Worm (Caenorhabditis elegans) whole organism, L4 larva: Measurements from ENCODE around the gene acl-12.
A peak's percentile ranks its signal among the peaks of the same experiment; 100 is the strongest.

Experiments
- F10B5.3 ChIP-seq: sonication (generic microtip); optimal IDR thresholded peaks from 2 replicates; lab custom pipeline; 2016; ENCODE audit warnings: mild to moderate bottlenecking, missing genetic modification characterization, missing compliant biosample characterization
- F26F4.8 ChIP-seq: fragments of 200-800 bp; sonication (Bioruptor generic); conservative IDR thresholded peaks from 2 replicates; pipeline ENCODE4 v1.3.6; 2022; ENCODE audit warnings: missing genetic modification characterization, missing compliant biosample characterization
- F44E2.7 ChIP-seq: fragments of 200-800 bp; sonication (Bioruptor generic); IDR thresholded peaks from 2 replicates; pipeline ENCODE4 v2.1.2; 2022; ENCODE audit warnings: missing genetic modification characterization, missing compliant biosample characterization
- F49E8.2 ChIP-seq: sonication (generic microtip); optimal IDR thresholded peaks from 2 replicates; lab custom pipeline; 2016; ENCODE audit warnings: missing compliant biosample characterization, mild to moderate bottlenecking, missing genetic modification characterization, borderline replicate concordance
- aly-2 ChIP-seq: sonication (generic microtip); optimal IDR thresholded peaks from 2 replicates; lab custom pipeline; 2018; ENCODE audit warnings: missing biosample characterization, missing genetic modification characterization
- ama-1 ChIP-seq: fragments of 150-350 bp; optimal IDR thresholded peaks from 2 replicates; lab custom pipeline; 2014; ENCODE audit warnings: inconsistent platforms, mixed read lengths
- arid-1 ChIP-seq: fragments of 200-800 bp; sonication (Bioruptor generic); conservative IDR thresholded peaks from 2 replicates; pipeline ENCODE4 v1.3.6; 2022; ENCODE audit warnings: missing genetic modification reagents, missing genetic modification characterization, missing compliant biosample characterization
- ceh-28 ChIP-seq: fragments of 150-350 bp; optimal IDR thresholded peaks from 2 replicates; lab custom pipeline; 2014; ENCODE audit warnings: missing biosample characterization, missing genetic modification reagents, missing genetic modification characterization
- cey-2 ChIP-seq: sonication (generic microtip); optimal IDR thresholded peaks from 3 replicates; lab custom pipeline; 2017; ENCODE audit warnings: missing genetic modification characterization, mild to moderate bottlenecking, missing compliant biosample characterization, antibody characterized with exemption, borderline replicate concordance; ENCODE audit not compliant: insufficient read depth
- daf-19 ChIP-seq: fragments of 200-800 bp; sonication (Bioruptor generic); conservative IDR thresholded peaks from 2 replicates; pipeline ENCODE4 v1.3.6; 2022; ENCODE audit warnings: missing genetic modification characterization, missing compliant biosample characterization
- daf-8 ChIP-seq: fragments of 200-800 bp; sonication (Bioruptor generic); IDR thresholded peaks from 2 replicates; pipeline ENCODE4 v1.3.6; 2022; ENCODE audit warnings: missing genetic modification characterization, missing compliant biosample characterization
- dmd-6 ChIP-seq: fragments of 200-800 bp; sonication (Bioruptor generic); IDR thresholded peaks from 2 replicates; pipeline ENCODE4 v1.3.6; 2022; ENCODE audit warnings: missing genetic modification reagents, missing genetic modification characterization, missing compliant biosample characterization
- dmd-8 ChIP-seq: fragments of 200-800 bp; sonication (Bioruptor generic); IDR thresholded peaks from 2 replicates; pipeline ENCODE4 v1.3.6; 2022; ENCODE audit warnings: missing genetic modification characterization, missing compliant biosample characterization
- dmd-9 ChIP-seq: fragments of 200-800 bp; sonication (Bioruptor generic); IDR thresholded peaks from 2 replicates; pipeline ENCODE4 v1.3.6; 2022; ENCODE audit warnings: missing genetic modification reagents, missing genetic modification characterization, missing compliant biosample characterization
- dve-1 ChIP-seq: sonication (generic microtip); optimal IDR thresholded peaks from 2 replicates; lab custom pipeline; 2017; ENCODE audit warnings: antibody characterized with exemption, mild to moderate bottlenecking, missing genetic modification characterization, missing compliant biosample characterization; ENCODE audit not compliant: insufficient read depth
- fkh-10 ChIP-seq: fragments of 150-350 bp; optimal IDR thresholded peaks from 2 replicates; lab custom pipeline; 2014; ENCODE audit warnings: missing biosample characterization, missing genetic modification reagents, missing genetic modification characterization
- gei-8 ChIP-seq: fragments of 200-800 bp; sonication (Bioruptor generic); optimal IDR thresholded peaks from 2 replicates; lab custom pipeline; 2018; ENCODE audit warnings: mild to moderate bottlenecking, missing genetic modification characterization, missing compliant biosample characterization
- hif-1 ChIP-seq, 2 experiments: sonication (generic microtip); optimal IDR thresholded peaks; 2 replicates each; lab custom pipeline; 2016 to 2017; ENCODE audit warnings: missing compliant biosample characterization in 2 of 2, missing genetic modification characterization in 2 of 2, missing genetic modification reagents in 2 of 2, missing genotype in 2 of 2, mild to moderate bottlenecking in 1 of 2
- hlh-11 ChIP-seq: fragments of 200-800 bp; sonication (Bioruptor generic); optimal IDR thresholded peaks from 2 replicates; lab custom pipeline; 2018; ENCODE audit warnings: mild to moderate bottlenecking, missing genetic modification characterization, missing compliant biosample characterization
- hlh-30 ChIP-seq: sonication (generic microtip); optimal IDR thresholded peaks from 2 replicates; lab custom pipeline; 2017; ENCODE audit warnings: antibody characterized with exemption, mild to moderate bottlenecking, missing genetic modification characterization, missing compliant biosample characterization; ENCODE audit not compliant: insufficient read depth
- hmg-1.1 ChIP-seq: fragments of 200-800 bp; sonication (Bioruptor generic); IDR thresholded peaks from 2 replicates; pipeline ENCODE4 v1.3.6; 2022; ENCODE audit warnings: missing genetic modification reagents, missing genetic modification characterization, missing compliant biosample characterization
- jun-1 ChIP-seq: fragments of 150-350 bp; optimal IDR thresholded peaks from 2 replicates; lab custom pipeline; 2014; ENCODE audit warnings: missing biosample characterization, missing genetic modification reagents, missing genetic modification characterization
- lim-7 ChIP-seq: fragments of 200-800 bp; sonication (Bioruptor generic); IDR thresholded peaks from 2 replicates; pipeline ENCODE4 v1.3.6; 2022; ENCODE audit warnings: missing genetic modification characterization, missing compliant biosample characterization
- lin-1 ChIP-seq: fragments of 200-800 bp; sonication (Bioruptor generic); IDR thresholded peaks from 2 replicates; pipeline ENCODE4 v1.3.6; 2022; ENCODE audit warnings: missing genetic modification reagents, missing genetic modification characterization, missing compliant biosample characterization
- lin-38 ChIP-seq: fragments of 200-800 bp; sonication (Bioruptor generic); IDR thresholded peaks from 2 replicates; pipeline ENCODE4 v1.3.6; 2022; ENCODE audit warnings: missing genetic modification reagents, missing genetic modification characterization, missing compliant biosample characterization
- madf-9 ChIP-seq: fragments of 200-800 bp; sonication (Bioruptor generic); conservative IDR thresholded peaks from 2 replicates; pipeline ENCODE4 v1.3.6; 2022; ENCODE audit warnings: missing genetic modification reagents, missing genetic modification characterization, missing compliant biosample characterization
- mdt-29 ChIP-seq: fragments of 200-800 bp; sonication (Bioruptor generic); IDR thresholded peaks from 2 replicates; pipeline ENCODE4 v1.3.6; 2022; ENCODE audit warnings: missing genetic modification reagents, missing genetic modification characterization, missing compliant biosample characterization
- mep-1 ChIP-seq: fragments of 150-350 bp; sonication (generic microtip); optimal IDR thresholded peaks from 3 replicates; lab custom pipeline; 2014; ENCODE audit warnings: missing biosample characterization, missing genetic modification characterization
- mes-2 ChIP-seq: sonication (generic microtip); optimal IDR thresholded peaks from 2 replicates; lab custom pipeline; 2016; ENCODE audit warnings: missing genotype, mild to moderate bottlenecking, missing genetic modification characterization, missing compliant biosample characterization; ENCODE audit not compliant: poor library complexity, severe bottlenecking
- mxl-3 ChIP-seq: fragments of 200-800 bp; sonication (Bioruptor generic); optimal IDR thresholded peaks from 2 replicates; lab custom pipeline; 2018; ENCODE audit warnings: mild to moderate bottlenecking, missing genetic modification characterization, missing compliant biosample characterization
- nhr-11 ChIP-seq: fragments of 150-350 bp; optimal IDR thresholded peaks from 2 replicates; lab custom pipeline; 2014; ENCODE audit warnings: missing biosample characterization, missing genetic modification characterization
- nhr-111 ChIP-seq: fragments of 200-800 bp; sonication (Bioruptor generic); optimal IDR thresholded peaks from 2 replicates; lab custom pipeline; 2018; ENCODE audit warnings: mild to moderate bottlenecking, missing genetic modification characterization, missing compliant biosample characterization
- nhr-237 ChIP-seq: sonication (generic microtip); optimal IDR thresholded peaks from 2 replicates; lab custom pipeline; 2017; ENCODE audit warnings: missing biosample characterization, missing genetic modification characterization
- nhr-25 ChIP-seq: sonication (generic microtip); optimal IDR thresholded peaks from 2 replicates; lab custom pipeline; 2017; ENCODE audit warnings: missing genetic modification characterization, mild to moderate bottlenecking, missing compliant biosample characterization, antibody characterized with exemption, moderate library complexity, borderline replicate concordance; ENCODE audit not compliant: insufficient read depth
- nhr-28 ChIP-seq: fragments of 150-350 bp; optimal IDR thresholded peaks from 2 replicates; lab custom pipeline; 2014; ENCODE audit warnings: missing biosample characterization, missing genetic modification characterization
- pha-4 ChIP-seq, 2 experiments: fragments of 150-350 bp in 1 of 2; fragments of 200-800 bp in 1 of 2; sonication (Bioruptor generic) in 1 of 2; IDR thresholded peaks in 1 of 2; optimal IDR thresholded peaks in 1 of 2; 2 replicates each; pipeline versions ENCODE4 v1.3.6 to Lab custom; 2014 to 2022; ENCODE audit warnings: missing genetic modification characterization in 2 of 2, missing genetic modification reagents in 2 of 2, missing biosample characterization in 1 of 2, missing compliant biosample characterization in 1 of 2
- rbr-2 ChIP-seq: sonication (generic microtip); optimal IDR thresholded peaks from 2 replicates; lab custom pipeline; 2016; ENCODE audit warnings: missing genotype, missing genetic modification characterization, missing compliant biosample characterization
- set-16 ChIP-seq: fragments of 200-800 bp; sonication (Bioruptor generic); IDR thresholded peaks from 2 replicates; pipeline ENCODE4 v1.3.6; 2022; ENCODE audit warnings: missing genetic modification reagents, missing genetic modification characterization, missing compliant biosample characterization
- spr-1 ChIP-seq: sonication (generic microtip); optimal IDR thresholded peaks from 2 replicates; lab custom pipeline; 2016; ENCODE audit warnings: mild to moderate bottlenecking, missing genetic modification characterization, missing compliant biosample characterization
- tag-97 ChIP-seq: fragments of 200-800 bp; sonication (Bioruptor generic); IDR thresholded peaks from 2 replicates; pipeline ENCODE4 v1.3.6; 2022; ENCODE audit warnings: missing genetic modification characterization, missing compliant biosample characterization
- vab-7 ChIP-seq: fragments of 200-800 bp; sonication (Bioruptor generic); IDR thresholded peaks from 2 replicates; pipeline ENCODE4 v1.3.6; 2022; ENCODE audit warnings: missing genetic modification reagents, missing genetic modification characterization, missing compliant biosample characterization
- zag-1 ChIP-seq: fragments of 150-350 bp; optimal IDR thresholded peaks from 2 replicates; lab custom pipeline; 2014; ENCODE audit warnings: missing biosample characterization, missing genetic modification characterization
- zfp-2 ChIP-seq: sonication (generic microtip); optimal IDR thresholded peaks from 2 replicates; lab custom pipeline; 2016; ENCODE audit warnings: mild to moderate bottlenecking, missing genetic modification characterization, missing compliant biosample characterization
- zip-2 ChIP-seq: fragments of 150-350 bp; optimal IDR thresholded peaks from 2 replicates; lab custom pipeline; 2014; ENCODE audit warnings: missing biosample characterization, missing genetic modification characterization

Gene acl-12

ce11 chrX:7478476-7478875 is 36.1 kb upstream of the acl-12 start (continued):
- TF ChIP-seq F10B5.3 (tag; lab: Kevin White, UChicago), result no peak
- TF ChIP-seq ama-1 (lab: Kevin White, UChicago), result no peak
- peak; percentile 88 for TF ChIP-seq hlh-30 (tag; lab: Kevin White, UChicago)
- TF ChIP-seq aly-2 (tag; lab: Kevin White, UChicago), result no peak
- no peak for TF ChIP-seq nhr-237 (tag; lab: Kevin White, UChicago)
- TF ChIP-seq mep-1 (tag; lab: Kevin White, UChicago), result peak; percentile 58
- TF ChIP-seq lim-7, result no peak
- no peak; the same call in 1 of the 2 replicates for TF ChIP-seq vab-7 (GFP tag; lab: Robert Waterston, UW)
- no peak for TF ChIP-seq F26F4.8
- TF ChIP-seq arid-1 (GFP tag; lab: Robert Waterston, UW), result no peak
- TF ChIP-seq daf-19 (GFP tag; lab: Robert Waterston, UW), result no peak
- TF ChIP-seq set-16, result 0 out of 2 replicates have a peak, but pooled peaks have one; percentile 18
- TF ChIP-seq gei-8, result no peak
- TF ChIP-seq hif-1 (tag; optimal IDR thresholded peaks at IDR 0.05; lab: Kevin White, UChicago), result peak in 1 of 2 experiments; percentile 38
- TF ChIP-seq pha-4 (GFP tag; IDR thresholded peaks at IDR 0.05; lab: Robert Waterston, UW), result no peak
- no peak for TF ChIP-seq pha-4 (tag; optimal IDR thresholded peaks at IDR 0.05; lab: Kevin White, UChicago)
- peak; percentile 26 for TF ChIP-seq fkh-10 (GFP tag; lab: Kevin White, UChicago)
- no peak for TF ChIP-seq lin-1 (GFP tag; lab: Robert Waterston, UW)
- no peak for TF ChIP-seq dmd-8 (GFP tag; lab: Robert Waterston, UW)
- TF ChIP-seq mxl-3 (GFP tag; lab: Kevin White, UChicago), result peak; percentile 91
- peak; percentile 59 for TF ChIP-seq hlh-11 (tag; lab: Kevin White, UChicago)
- no peak for TF ChIP-seq nhr-25 (tag; lab: Kevin White, UChicago)
- TF ChIP-seq madf-9, result 0 out of 2 replicates have a peak, but pooled peaks have one; percentile 2
- TF ChIP-seq cey-2 (tag; lab: Kevin White, UChicago), result no peak
- TF ChIP-seq rbr-2 (tag; lab: Kevin White, UChicago), result peak; percentile 58
- no peak for TF ChIP-seq daf-8
- peak; percentile 62 for TF ChIP-seq hmg-1.1 (GFP tag; lab: Robert Waterston, UW)
- no peak for TF ChIP-seq F49E8.2 (tag; lab: Kevin White, UChicago)
- TF ChIP-seq dve-1, result no peak
- no peak for TF ChIP-seq zip-2 (tag; lab: Kevin White, UChicago)
- TF ChIP-seq dmd-9 (GFP tag; lab: Robert Waterston, UW), result no peak
- peak; percentile 56 for TF ChIP-seq mes-2 (tag; lab: Kevin White, UChicago)
- TF ChIP-seq lin-38 (GFP tag; lab: Robert Waterston, UW), result no peak
- no peak for TF ChIP-seq spr-1 (tag; lab: Kevin White, UChicago)
- TF ChIP-seq zag-1 (tag; lab: Kevin White, UChicago), result no peak
- no peak for TF ChIP-seq zfp-2
- TF ChIP-seq nhr-111 (GFP tag; lab: Kevin White, UChicago), result no peak
- no peak for TF ChIP-seq tag-97 (GFP tag; lab: Robert Waterston, UW)
- TF ChIP-seq dmd-6 (GFP tag; lab: Robert Waterston, UW), result peak; percentile 37; the same call in 1 of the 2 replicates
- TF ChIP-seq nhr-11 (tag; lab: Kevin White, UChicago), result peak; percentile 43
- no peak for TF ChIP-seq ceh-28 (tag; lab: Kevin White, UChicago)
- no peak for TF ChIP-seq F44E2.7 (GFP tag; lab: Robert Waterston, UW)
- TF ChIP-seq jun-1, result no peak
- TF ChIP-seq mdt-29 (GFP tag; lab: Robert Waterston, UW), result 0 out of 2 replicates have a peak, but pooled peaks have one; percentile 16
- TF ChIP-seq nhr-28 (tag; lab: Kevin White, UChicago), result peak; percentile 42
